Worm (Caenorhabditis elegans) whole organism, late embryonic: ENCODE measurements around the gene T10C6.16.

Experiments
- F13H6.1 ChIP-seq: sonication (generic microtip); optimal IDR thresholded peaks from 2 replicates; lab custom pipeline; 2016; ENCODE audit warnings: missing genetic modification characterization, missing compliant biosample characterization
- T23F11.4 ChIP-seq: fragments of 200-800 bp; sonication (Bioruptor generic); optimal IDR thresholded peaks from 2 replicates; lab custom pipeline; 2018; ENCODE audit warnings: mild to moderate bottlenecking, missing genetic modification characterization, missing compliant biosample characterization
- ahr-1 ChIP-seq: sonication (generic microtip); optimal IDR thresholded peaks from 2 replicates; lab custom pipeline; 2016; ENCODE audit warnings: missing genetic modification characterization, missing compliant biosample characterization
- ceh-14 ChIP-seq: sonication (generic microtip); optimal IDR thresholded peaks from 2 replicates; lab custom pipeline; 2016; ENCODE audit warnings: missing genotype, missing genetic modification characterization, missing compliant biosample characterization
- ceh-18 ChIP-seq: sonication (generic microtip); optimal IDR thresholded peaks from 2 replicates; lab custom pipeline; 2016; ENCODE audit warnings: missing genetic modification characterization, missing compliant biosample characterization
- ceh-31 ChIP-seq: sonication (generic microtip); optimal IDR thresholded peaks from 2 replicates; lab custom pipeline; 2016; ENCODE audit warnings: missing genetic modification characterization, missing compliant biosample characterization
- ceh-34 ChIP-seq: sonication (generic microtip); optimal IDR thresholded peaks from 2 replicates; lab custom pipeline; 2016; ENCODE audit warnings: mild to moderate bottlenecking, missing genetic modification characterization, missing compliant biosample characterization
- ceh-45 ChIP-seq: fragments of 200-800 bp; sonication (Bioruptor generic); IDR thresholded peaks from 2 replicates; pipeline ENCODE4 v1.3.6; 2022; ENCODE audit warnings: missing genetic modification reagents, missing genetic modification characterization, missing compliant biosample characterization
- ceh-6 ChIP-seq: fragments of 200-800 bp; sonication (Bioruptor generic); optimal IDR thresholded peaks from 2 replicates; lab custom pipeline; 2018; ENCODE audit warnings: mild to moderate bottlenecking, missing genetic modification characterization, missing compliant biosample characterization
- dmd-4 ChIP-seq: sonication (generic microtip); optimal IDR thresholded peaks from 2 replicates; lab custom pipeline; 2016; ENCODE audit warnings: borderline replicate concordance, missing genetic modification characterization, missing compliant biosample characterization
- dve-1 ChIP-seq: sonication (generic microtip); optimal IDR thresholded peaks from 2 replicates; lab custom pipeline; 2017; ENCODE audit warnings: antibody characterized with exemption, mild to moderate bottlenecking, missing genetic modification characterization, missing compliant biosample characterization
- elt-2 ChIP-seq: sonication (generic microtip); optimal IDR thresholded peaks from 2 replicates; lab custom pipeline; 2016; ENCODE audit warnings: missing genetic modification reagents, missing genetic modification characterization, missing compliant biosample characterization
- elt-4 ChIP-seq: sonication (generic microtip); optimal IDR thresholded peaks from 2 replicates; lab custom pipeline; 2016; ENCODE audit warnings: missing genetic modification characterization, missing compliant biosample characterization
- eyg-1 ChIP-seq: sonication (generic microtip); optimal IDR thresholded peaks from 2 replicates; lab custom pipeline; 2016; ENCODE audit warnings: missing genotype, missing genetic modification characterization, missing compliant biosample characterization
- fax-1 ChIP-seq: sonication (generic microtip); optimal IDR thresholded peaks from 2 replicates; lab custom pipeline; 2016; ENCODE audit warnings: missing genotype, missing genetic modification characterization, missing compliant biosample characterization
- gmeb-2 ChIP-seq: sonication (generic microtip); optimal IDR thresholded peaks from 2 replicates; lab custom pipeline; 2016; ENCODE audit warnings: missing genetic modification characterization, inconsistent platforms, missing compliant biosample characterization
- hlh-13 ChIP-seq: fragments of 200-800 bp; sonication (Bioruptor generic); optimal IDR thresholded peaks from 2 replicates; lab custom pipeline; 2018; ENCODE audit warnings: mild to moderate bottlenecking, missing genetic modification characterization, missing compliant biosample characterization
- hlh-15 ChIP-seq: sonication (generic microtip); optimal IDR thresholded peaks from 2 replicates; lab custom pipeline; 2016; ENCODE audit warnings: missing genetic modification characterization, missing compliant biosample characterization
- lin-11 ChIP-seq: fragments of 200-800 bp; sonication (Bioruptor generic); optimal IDR thresholded peaks from 2 replicates; lab custom pipeline; 2018; ENCODE audit warnings: mild to moderate bottlenecking, missing genetic modification characterization, missing compliant biosample characterization
- nfya-1 ChIP-seq: sonication (generic microtip); optimal IDR thresholded peaks from 2 replicates; lab custom pipeline; 2017; ENCODE audit warnings: missing genetic modification characterization, mild to moderate bottlenecking, missing compliant biosample characterization, antibody characterized with exemption, moderate library complexity
- nhr-11 ChIP-seq: fragments of 150-350 bp; optimal IDR thresholded peaks from 2 replicates; lab custom pipeline; 2014; ENCODE audit warnings: missing biosample characterization, missing genetic modification characterization
- nhr-232 ChIP-seq: sonication (generic microtip); optimal IDR thresholded peaks from 2 replicates; lab custom pipeline; 2016; ENCODE audit warnings: missing genetic modification characterization, missing compliant biosample characterization
- odd-2 ChIP-seq: sonication (generic microtip); optimal IDR thresholded peaks from 2 replicates; lab custom pipeline; 2017; ENCODE audit warnings: antibody characterized with exemption, mild to moderate bottlenecking, missing genetic modification characterization, missing compliant biosample characterization
- pag-3 ChIP-seq: sonication (generic microtip); optimal IDR thresholded peaks from 2 replicates; lab custom pipeline; 2016; ENCODE audit warnings: missing compliant biosample characterization, missing genetic modification characterization, borderline replicate concordance
- pat-9 ChIP-seq: fragments of 200-800 bp; sonication (Bioruptor generic); optimal IDR thresholded peaks from 2 replicates; lab custom pipeline; 2018; ENCODE audit warnings: mild to moderate bottlenecking, missing genetic modification characterization, moderate library complexity, missing compliant biosample characterization
- pax-1 ChIP-seq: fragments of 150-350 bp; optimal IDR thresholded peaks from 2 replicates; lab custom pipeline; 2014; ENCODE audit warnings: missing biosample characterization, missing genetic modification characterization
- pha-2 ChIP-seq: sonication (generic microtip); optimal IDR thresholded peaks from 2 replicates; lab custom pipeline; 2017; ENCODE audit warnings: mild to moderate bottlenecking, missing genetic modification characterization, missing compliant biosample characterization
- pha-4 ChIP-seq: fragments of 150-350 bp; optimal IDR thresholded peaks from 2 replicates; lab custom pipeline; 2018; ENCODE audit warnings: missing biosample characterization, missing genetic modification reagents, missing genetic modification characterization
- pqm-1 ChIP-seq: sonication (generic microtip); optimal IDR thresholded peaks from 2 replicates; lab custom pipeline; 2016; ENCODE audit warnings: missing genetic modification characterization, missing compliant biosample characterization
- ref-2 ChIP-seq: sonication (generic microtip); optimal IDR thresholded peaks from 2 replicates; lab custom pipeline; 2016; ENCODE audit warnings: missing genetic modification characterization, missing compliant biosample characterization
- rnt-1 ChIP-seq: sonication (generic microtip); optimal IDR thresholded peaks from 2 replicates; lab custom pipeline; 2016; ENCODE audit warnings: missing genetic modification characterization, missing compliant biosample characterization
- sox-2 ChIP-seq: fragments of 200-800 bp; sonication (Bioruptor generic); IDR thresholded peaks from 2 replicates; pipeline ENCODE4 v1.3.6; 2022; ENCODE audit warnings: missing genetic modification reagents, missing genetic modification characterization, missing compliant biosample characterization
- sox-4 ChIP-seq: sonication (generic microtip); optimal IDR thresholded peaks from 2 replicates; lab custom pipeline; 2017; ENCODE audit warnings: mild to moderate bottlenecking, missing genetic modification characterization, inconsistent platforms, missing compliant biosample characterization
- syd-9 ChIP-seq: sonication (generic microtip); optimal IDR thresholded peaks from 2 replicates; lab custom pipeline; 2016; ENCODE audit warnings: mild to moderate bottlenecking, missing genetic modification characterization, moderate library complexity, missing compliant biosample characterization
- tbx-2 ChIP-seq: sonication (generic microtip); optimal IDR thresholded peaks from 2 replicates; lab custom pipeline; 2016; ENCODE audit warnings: missing genetic modification characterization, missing compliant biosample characterization
- unc-3 ChIP-seq, 2 experiments: fragments of 200-800 bp in 1 of 2; sonication (Bioruptor generic) in 1 of 2; sonication (generic microtip) in 1 of 2; conservative IDR thresholded peaks in 1 of 2; optimal IDR thresholded peaks in 1 of 2; 2 replicates each; pipeline versions ENCODE4 v1.3.6 to Lab custom; 2016 to 2022; ENCODE audit warnings: missing compliant biosample characterization in 2 of 2, missing genetic modification characterization in 2 of 2, missing genetic modification reagents in 1 of 2
- unc-42 ChIP-seq: sonication (generic microtip); optimal IDR thresholded peaks from 2 replicates; lab custom pipeline; 2016; ENCODE audit warnings: missing genotype, missing genetic modification characterization, missing compliant biosample characterization
- unc-55 ChIP-seq: sonication (generic microtip); optimal IDR thresholded peaks from 2 replicates; lab custom pipeline; 2017; ENCODE audit warnings: missing biosample characterization, missing genetic modification reagents, missing genetic modification characterization
- zip-5 ChIP-seq: sonication (generic microtip); optimal IDR thresholded peaks from 2 replicates; lab custom pipeline; 2016; ENCODE audit warnings: missing genetic modification characterization, missing compliant biosample characterization
- ztf-16 ChIP-seq: sonication (generic microtip); optimal IDR thresholded peaks from 2 replicates; lab custom pipeline; 2017; ENCODE audit warnings: missing genetic modification characterization, missing compliant biosample characterization

T10C6.16 gene

ce11 chrV:16031571-16031970, 1.2 kb downstream of the T10C6.16 start, which contains the start of gene T10C6.7:
T10C6.7 (minus strand) TSS chrV:16031713.
- TF ChIP-seq fax-1 (tag; lab: Kevin White, UChicago), result no peak
- TF ChIP-seq syd-9 (tag; lab: Kevin White, UChicago), result no peak
- TF ChIP-seq zip-5 (tag; lab: Kevin White, UChicago), result no peak
- TF ChIP-seq pha-4 (tag; lab: Kevin White, UChicago), result no peak
- no peak for TF ChIP-seq pag-3 (tag; lab: Kevin White, UChicago)
- TF ChIP-seq pat-9 (tag; lab: Kevin White, UChicago), result no peak
- TF ChIP-seq unc-42 (tag; lab: Kevin White, UChicago), result no peak
- TF ChIP-seq dmd-4, result no peak
- TF ChIP-seq ceh-14 (tag; lab: Kevin White, UChicago), result no peak
- no peak for TF ChIP-seq elt-2 (tag; lab: Kevin White, UChicago)
- TF ChIP-seq sox-4 (tag; lab: Kevin White, UChicago), result no peak
- TF ChIP-seq elt-4 (tag; lab: Kevin White, UChicago), result no peak
- no peak for TF ChIP-seq nhr-11 (tag; lab: Kevin White, UChicago)
- TF ChIP-seq hlh-15 (tag; lab: Kevin White, UChicago), result no peak
- TF ChIP-seq gmeb-2 (tag; lab: Kevin White, UChicago), result no peak
- no peak for TF ChIP-seq sox-2 (GFP tag; lab: Robert Waterston, UW)
- no peak for TF ChIP-seq nfya-1 (tag; lab: Kevin White, UChicago)
- TF ChIP-seq unc-3 (GFP tag; conservative IDR thresholded peaks at IDR 0.05; lab: Robert Waterston, UW), result no peak
- no peak for TF ChIP-seq unc-3 (tag; optimal IDR thresholded peaks at IDR 0.05; lab: Kevin White, UChicago)
- TF ChIP-seq ceh-6 (GFP tag; lab: Kevin White, UChicago), result no peak
- TF ChIP-seq ceh-18 (tag; lab: Kevin White, UChicago), result no peak

- no peak for TF ChIP-seq rnt-1
These were observed 3.6 kb downstream of the T10C6.16 start for ce11 chrV:16029237-16029636.

ce11 chrV:16024917-16025316, 7.9 kb downstream of the T10C6.16 start:
- TF ChIP-seq unc-42 (tag; lab: Kevin White, UChicago), result no peak
- TF ChIP-seq ref-2 (tag; lab: Kevin White, UChicago), result no peak
- no peak for TF ChIP-seq ceh-31 (tag; lab: Kevin White, UChicago)
- no peak for TF ChIP-seq pha-2 (tag; lab: Kevin White, UChicago)
- no peak for TF ChIP-seq pqm-1 (tag; lab: Kevin White, UChicago)
- no peak for TF ChIP-seq odd-2 (tag; lab: Kevin White, UChicago)

- TF ChIP-seq pat-9 (tag; lab: Kevin White, UChicago) (no peak), elt-2 (tag; lab: Kevin White, UChicago) (peak; percentile 44), tbx-2 (tag; lab: Kevin White, UChicago) (no peak)
These were observed 8.5 kb downstream of the T10C6.16 start, which contains the start of gene T10C6.6 for ce11 chrV:16024300-16024699. T10C6.6 (plus strand) TSS chrV:16024326.

- TF ChIP-seq unc-55 (GFP tag; lab: Kevin White, UChicago) (no peak), pqm-1 (tag; lab: Kevin White, UChicago) (no peak), nhr-232 (no peak), ahr-1 (no peak), eyg-1 (no peak), ceh-14 (tag; lab: Kevin White, UChicago) (no peak), dve-1 (no peak), ztf-16 (tag; lab: Kevin White, UChicago) (no peak), hlh-15 (tag; lab: Kevin White, UChicago) (no peak), ceh-18 (tag; lab: Kevin White, UChicago) (no peak), ceh-45 (no peak), T23F11.4 (GFP tag; lab: Kevin White, UChicago) (no peak), pax-1 (tag; lab: Kevin White, UChicago) (no peak), elt-2 (tag; lab: Kevin White, UChicago) (no peak), pat-9 (tag; lab: Kevin White, UChicago) (no peak), ceh-34 (tag; lab: Kevin White, UChicago) (no peak), F13H6.1 (no peak), hlh-13 (GFP tag; lab: Kevin White, UChicago) (no peak), lin-11 (tag; lab: Kevin White, UChicago) (no peak)
These were observed 9.2 kb downstream of the T10C6.16 start for ce11 chrV:16023559-16023958.
